Fruit fly (Drosophila melanogaster) whole organism, wandering third instar larva: Measurements from ENCODE around the gene Ts.

Experiments
- Abd-B ChIP-seq: fragments of >200 bp; optimal IDR thresholded peaks from 2 replicates; lab custom pipeline; 2017; ENCODE audit warnings: missing biosample characterization, missing genetic modification characterization
- CG32264 ChIP-seq: fragments of 200-800 bp; sonication (Bioruptor generic); optimal IDR thresholded peaks from 2 replicates; lab custom pipeline; 2016; ENCODE audit warnings: missing biosample characterization, missing genetic modification characterization
- CG9705 ChIP-seq: fragments of 200-800 bp; sonication (Bioruptor generic); optimal IDR thresholded peaks from 2 replicates; lab custom pipeline; 2018; ENCODE audit warnings: missing biosample characterization, mild to moderate bottlenecking, missing genetic modification characterization
- CrebA ChIP-seq: fragments of 200-800 bp; sonication (Bioruptor generic); optimal IDR thresholded peaks from 2 replicates; lab custom pipeline; 2016; ENCODE audit warnings: missing biosample characterization, mild to moderate bottlenecking, missing genetic modification characterization, borderline replicate concordance
- Dfd ChIP-seq: fragments of >200 bp; optimal IDR thresholded peaks from 2 replicates; lab custom pipeline; 2017; ENCODE audit warnings: missing biosample characterization, missing genetic modification characterization
- Dif ChIP-seq: fragments of 200-275, 200-300 bp; sonication (Bioruptor generic); optimal IDR thresholded peaks from 2 replicates; lab custom pipeline; 2018; ENCODE audit warnings: missing biosample characterization, missing genetic modification characterization; ENCODE audit not compliant: partially characterized antibody
- HLH106 ChIP-seq: fragments of 200-800 bp; optimal IDR thresholded peaks from 3 replicates; lab custom pipeline; 2019; ENCODE audit warnings: missing biosample characterization, mild to moderate bottlenecking, missing genetic modification characterization, moderate library complexity
- Hnf4 ChIP-seq: fragments of 200-800 bp; sonication (Bioruptor generic); optimal IDR thresholded peaks from 2 replicates; lab custom pipeline; 2016; ENCODE audit warnings: missing biosample characterization, mild to moderate bottlenecking, missing genetic modification characterization
- Hr78 ChIP-seq: fragments of >200 bp; optimal IDR thresholded peaks from 2 replicates; lab custom pipeline; 2017; ENCODE audit warnings: missing biosample characterization, missing genetic modification characterization
- Hr83 ChIP-seq: fragments of 200-300 bp; sonication (Bioruptor generic); optimal IDR thresholded peaks from 2 replicates; lab custom pipeline; 2016; ENCODE audit warnings: missing biosample characterization, mild to moderate bottlenecking, missing genetic modification characterization, moderate library complexity; ENCODE audit not compliant: poor library complexity, severe bottlenecking
- Jra ChIP-seq: sonication (Bioruptor generic); optimal IDR thresholded peaks from 2 replicates; lab custom pipeline; 2016; ENCODE audit warnings: missing biosample characterization, missing genetic modification characterization
- Mio ChIP-seq: sonication (Bioruptor generic); optimal IDR thresholded peaks from 2 replicates; lab custom pipeline; 2016; ENCODE audit warnings: missing biosample characterization, missing genetic modification characterization
- Myc ChIP-seq: fragments of >200 bp; optimal IDR thresholded peaks from 2 replicates; lab custom pipeline; 2017
- N ChIP-seq: fragments of >200 bp; optimal IDR thresholded peaks from 2 replicates; lab custom pipeline; 2018; ENCODE audit warnings: missing biosample characterization, missing external identifiers, missing genetic modification characterization
- OdsH ChIP-seq: fragments of 200-800 bp; sonication (Bioruptor generic); optimal IDR thresholded peaks from 2 replicates; lab custom pipeline; 2016; ENCODE audit warnings: missing biosample characterization, mild to moderate bottlenecking, missing genetic modification characterization
- Rel ChIP-seq, 2 experiments: fragments of 200-800 bp; sonication (Bioruptor generic) in 1 of 2; optimal IDR thresholded peaks; 2 replicates in 1 of 2; 3 replicates in 1 of 2; lab custom pipeline; 2016 to 2019; ENCODE audit warnings: mild to moderate bottlenecking in 2 of 2, missing biosample characterization in 2 of 2, missing genetic modification characterization in 2 of 2, moderate library complexity in 1 of 2
- Sp1 ChIP-seq: fragments of 200-800 bp; sonication (Bioruptor generic); optimal IDR thresholded peaks from 3 replicates; lab custom pipeline; 2019; ENCODE audit warnings: missing biosample characterization, mild to moderate bottlenecking, missing genetic modification characterization, moderate library complexity
- Vsx2 ChIP-seq: fragments of 200-300, 225-300 bp; sonication (Bioruptor generic); optimal IDR thresholded peaks from 2 replicates; lab custom pipeline; 2018; ENCODE audit warnings: missing biosample characterization, missing genetic modification characterization; ENCODE audit not compliant: partially characterized antibody
- br ChIP-seq: fragments of 200-800 bp; sonication (Bioruptor generic); optimal IDR thresholded peaks from 2 replicates; lab custom pipeline; 2016; ENCODE audit warnings: missing biosample characterization, missing genetic modification characterization
- dl ChIP-seq, 2 experiments: fragments of 175-275, 200-275 bp in 1 of 2; fragments of 200-275 bp in 1 of 2; sonication (Bioruptor generic); optimal IDR thresholded peaks; lab custom pipeline; 2018; ENCODE audit warnings: mild to moderate bottlenecking in 2 of 2, missing biosample characterization in 2 of 2, missing genetic modification characterization in 2 of 2, moderate library complexity in 2 of 2; ENCODE audit not compliant: partially characterized antibody in 2 of 2, insufficient read depth in 1 of 2
- dmrt93B ChIP-seq: fragments of 200-800 bp; sonication (Bioruptor generic); optimal IDR thresholded peaks from 2 replicates; lab custom pipeline; 2018; ENCODE audit warnings: missing biosample characterization, mild to moderate bottlenecking, missing genetic modification characterization
- dsf ChIP-seq: sonication (Bioruptor generic); optimal IDR thresholded peaks from 2 replicates; lab custom pipeline; 2016; ENCODE audit warnings: missing biosample characterization, missing genetic modification characterization, borderline replicate concordance
- ey ChIP-seq: fragments of 200-800 bp; sonication (Bioruptor generic); optimal IDR thresholded peaks from 2 replicates; lab custom pipeline; 2016; ENCODE audit warnings: missing biosample characterization, missing genetic modification characterization
- foxo ChIP-seq, 2 experiments: fragments of 200-800 bp; sonication (Bioruptor generic); optimal IDR thresholded peaks; 2 replicates in 1 of 2; 3 replicates in 1 of 2; lab custom pipeline; 2016 to 2017; ENCODE audit warnings: missing biosample characterization in 2 of 2, missing genetic modification characterization in 2 of 2
- fru ChIP-seq: fragments of 200-800 bp; sonication (Bioruptor generic); optimal IDR thresholded peaks from 3 replicates; lab custom pipeline; 2016; ENCODE audit warnings: missing biosample characterization, mild to moderate bottlenecking, missing genetic modification characterization
- h ChIP-seq: fragments of 200-800 bp; sonication (Bioruptor generic); optimal IDR thresholded peaks from 3 replicates; lab custom pipeline; 2016; ENCODE audit warnings: missing biosample characterization, mild to moderate bottlenecking, missing genetic modification characterization
- jim ChIP-seq: fragments of 175-275, 200-325 bp; sonication (Bioruptor generic); optimal IDR thresholded peaks from 2 replicates; lab custom pipeline; 2016; ENCODE audit warnings: missing biosample characterization, mild to moderate bottlenecking, missing genetic modification characterization
- pan ChIP-seq: fragments of >200 bp; optimal IDR thresholded peaks from 2 replicates; lab custom pipeline; 2017
- psq ChIP-seq: fragments of 200-800 bp; sonication (Bioruptor generic); optimal IDR thresholded peaks from 3 replicates; lab custom pipeline; 2017; ENCODE audit warnings: missing biosample characterization, mild to moderate bottlenecking, missing genetic modification characterization, moderate library complexity
- rgr ChIP-seq: fragments of 200-800 bp; sonication (Bioruptor generic); optimal IDR thresholded peaks from 3 replicates; lab custom pipeline; 2016; ENCODE audit warnings: missing biosample characterization, mild to moderate bottlenecking, missing genetic modification characterization
- sage ChIP-seq: fragments of 200-800 bp; sonication (Bioruptor generic); optimal IDR thresholded peaks from 2 replicates; lab custom pipeline; 2016; ENCODE audit warnings: missing biosample characterization, mild to moderate bottlenecking, missing genetic modification characterization
- woc ChIP-seq: sonication (Bioruptor generic); optimal IDR thresholded peaks from 2 replicates; lab custom pipeline; 2016; ENCODE audit warnings: missing biosample characterization, mild to moderate bottlenecking, missing genetic modification characterization

The Ts gene

dm6 chr2L:2958858-2959257 lies 10.6 kb downstream of the Ts start:
- TF ChIP-seq N (GFP tag; lab: Kevin White, UChicago) (no peak), jim (GFP tag; lab: Kevin White, UChicago) (no peak), dl (GFP tag; optimal IDR thresholded peaks at IDR 0.05; lab: Kevin White, UChicago; ENCODE audit: insufficient read depth in 1 of 2, partially characterized antibody in 2 of 2) (peak; percentile 4 to 11), CrebA (GFP tag; lab: Kevin White, UChicago) (no peak), Mio (GFP tag; lab: Kevin White, UChicago) (no peak), Abd-B (GFP tag; lab: Kevin White, UChicago) (no peak), CG9705 (GFP tag; lab: Kevin White, UChicago) (no peak)
- TF ChIP-seq, all 38 proteins: peak for 1

dm6 chr2L:2957547-2958174 lies 11.8 kb downstream of the Ts start:
- TF ChIP-seq Mio (GFP tag; lab: Kevin White, UChicago) = peak; percentile 1
- TF ChIP-seq CG32264 (GFP tag; lab: Kevin White, UChicago) = peak; percentile 60
- peak; percentile 76 for TF ChIP-seq Hnf4 (GFP tag; lab: Kevin White, UChicago)
- peak; percentile 79 for TF ChIP-seq rgr (GFP tag; lab: Kevin White, UChicago)
- TF ChIP-seq dmrt93B = peak; percentile 90
- TF ChIP-seq Sp1 (GFP tag; lab: Kevin White, UChicago) = peak; percentile 89
- TF ChIP-seq OdsH = peak; percentile 82
- TF ChIP-seq ey = peak; percentile 88
- TF ChIP-seq woc (GFP tag; lab: Kevin White, UChicago) = peak; percentile 80
- TF ChIP-seq sage (GFP tag; lab: Kevin White, UChicago) = peak; percentile 59
- TF ChIP-seq HLH106 = peak; percentile 92
- TF ChIP-seq Hr83 (GFP tag; lab: Kevin White, UChicago) = no peak
- peak; percentile 61 for TF ChIP-seq Dif
- TF ChIP-seq Jra (GFP tag; lab: Kevin White, UChicago) = peak; percentile 36
- TF ChIP-seq foxo (GFP tag; optimal IDR thresholded peaks at IDR 0.05; lab: Kevin White, UChicago) = peak in 1 of 2 experiments; percentile 89
- TF ChIP-seq psq (GFP tag; lab: Kevin White, UChicago) = peak; percentile 74
- no peak for TF ChIP-seq pan (lab: Kevin White, UChicago)
- TF ChIP-seq h (GFP tag; lab: Kevin White, UChicago) = peak; percentile 89
- peak; percentile 91 for TF ChIP-seq fru (GFP tag; lab: Kevin White, UChicago)
- no peak for TF ChIP-seq jim (GFP tag; lab: Kevin White, UChicago)
- TF ChIP-seq Abd-B (GFP tag; lab: Kevin White, UChicago) = no peak
- TF ChIP-seq br = peak; percentile 86
- no peak for TF ChIP-seq Dfd
- TF ChIP-seq CG9705 (GFP tag; lab: Kevin White, UChicago) = peak; percentile 79
- TF ChIP-seq Hr78 (GFP tag; lab: Kevin White, UChicago) = no peak

- TF ChIP-seq dmrt93B (no peak), Dif (no peak), dl (GFP tag; optimal IDR thresholded peaks at IDR 0.05; lab: Kevin White, UChicago; ENCODE audit: insufficient read depth in 1 of 2, partially characterized antibody in 2 of 2) (no peak), Myc (peak; percentile 27)
- TF ChIP-seq, all 38 proteins: peak for 1
Measured at dm6 chr2L:2956992-2957391, 12.4 kb downstream of the Ts start.

dm6 chr2L:2956358-2956757 lies 13.1 kb downstream of the Ts start:
- TF ChIP-seq Dfd (no peak), Hnf4 (GFP tag; lab: Kevin White, UChicago) (no peak), fru (GFP tag; lab: Kevin White, UChicago) (no peak), Mio (GFP tag; lab: Kevin White, UChicago) (no peak), Rel (GFP tag; optimal IDR thresholded peaks at IDR 0.05; lab: Kevin White, UChicago) (no peak), Rel (tag; optimal IDR thresholded peaks at IDR 0.05; lab: Kevin White, UChicago) (no peak), ey (no peak), Vsx2 (no peak), HLH106 (no peak), dl (GFP tag; optimal IDR thresholded peaks at IDR 0.05; lab: Kevin White, UChicago; ENCODE audit: insufficient read depth in 1 of 2, partially characterized antibody in 2 of 2) (no peak), sage (GFP tag; lab: Kevin White, UChicago) (no peak), foxo (GFP tag; optimal IDR thresholded peaks at IDR 0.05; lab: Kevin White, UChicago) (no peak), dsf (no peak), OdsH (no peak), Hr78 (GFP tag; lab: Kevin White, UChicago) (no peak), Myc (no peak), dmrt93B (no peak), psq (GFP tag; lab: Kevin White, UChicago) (no peak), br (no peak)
- TF ChIP-seq, all 38 proteins: peak for 0
